Worm (Caenorhabditis elegans): ENCODE measurements around the gene cyp-44A1.

Gene cyp-44A1

ce11 chrII:5554317-5554716, 50.5 kb downstream of the cyp-44A1 start, which contains the start of gene ins-12:
Gene ins-12 (plus strand): TSS chrII:5554617.
- no peak for TF ChIP-seq nhr-28 (tag; optimal IDR thresholded peaks at IDR 0.05)
- TF ChIP-seq hlh-1 (tag; optimal IDR thresholded peaks at IDR 0.05), result no peak
- no peak for TF ChIP-seq ceh-83 (GFP tag; optimal IDR thresholded peaks at IDR 0.05)
- TF ChIP-seq unc-39 (tag; optimal IDR thresholded peaks at IDR 0.05), result no peak
- TF ChIP-seq elt-1 (tag; optimal IDR thresholded peaks at IDR 0.05; ENCODE audit: borderline replicate concordance, insufficient read depth), result no peak
- TF ChIP-seq tbx-8 (GFP tag; optimal IDR thresholded peaks at IDR 0.05), result no peak
- no peak for TF ChIP-seq pha-4 (tag; optimal IDR thresholded peaks at IDR 0.05)
- no peak for TF ChIP-seq lin-32 (GFP tag; optimal IDR thresholded peaks at IDR 0.05)
- no peak for TF ChIP-seq sptf-1 (tag; optimal IDR thresholded peaks at IDR 0.05)
- TF ChIP-seq mep-1 (tag; optimal IDR thresholded peaks at IDR 0.05), result no peak
- TF ChIP-seq M03D4.4 (tag; optimal IDR thresholded peaks at IDR 0.05), result no peak
- no peak for TF ChIP-seq lsy-2 (tag; optimal IDR thresholded peaks at IDR 0.05)
- TF ChIP-seq unc-120 (tag; optimal IDR thresholded peaks at IDR 0.05; ENCODE audit: poor library complexity, severe bottlenecking), result no peak
- TF ChIP-seq ztf-11 (tag; optimal IDR thresholded peaks at IDR 0.05), result no peak
- no peak for TF ChIP-seq snpc-4 (tag; optimal IDR thresholded peaks at IDR 0.05)

ce11 chrII:5554788-5555187, 50.9 kb downstream of the cyp-44A1 start:
- TF ChIP-seq unc-120 (tag; optimal IDR thresholded peaks at IDR 0.05; ENCODE audit: poor library complexity, severe bottlenecking) (no peak), sptf-1 (tag; optimal IDR thresholded peaks at IDR 0.05) (no peak), bed-3 (GFP tag; optimal IDR thresholded peaks at IDR 0.05) (no peak), nhr-12 (tag; optimal IDR thresholded peaks at IDR 0.05) (no peak), unc-39 (tag; optimal IDR thresholded peaks at IDR 0.05) (no peak)

DNA sequence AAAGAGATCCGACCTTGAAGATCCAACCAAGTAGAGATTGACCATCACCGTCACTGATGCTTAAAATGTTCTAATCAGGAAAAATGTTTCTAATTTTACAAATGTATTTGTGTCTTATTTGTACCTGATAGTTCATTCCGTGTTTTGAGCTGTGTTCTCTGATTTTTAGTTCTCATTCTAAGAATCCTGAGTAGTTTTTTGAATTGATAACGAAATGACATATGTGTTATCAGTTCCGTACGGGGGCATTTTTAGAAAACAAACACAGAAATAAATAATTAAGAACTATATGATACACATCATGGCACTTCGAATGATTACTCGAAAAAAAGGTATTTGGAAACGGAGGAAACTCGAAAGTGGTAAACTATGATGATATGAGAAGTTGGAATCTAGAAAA, 51.7 kb downstream of the cyp-44A1 start:
- TF ChIP-seq nhr-2 (tag; optimal IDR thresholded peaks at IDR 0.05) (no peak), ham-2 (GFP tag; optimal IDR thresholded peaks at IDR 0.05) (no peak), drap-1 (GFP tag; optimal IDR thresholded peaks at IDR 0.05) (no peak)

Measured in whole organism, mixed stage, embryonic.